Fruit fly (Drosophila melanogaster) whole organism, embryonic: ENCODE results near the gene Tnpo-SR.

Experiments used
- Adf1 ChIP-seq: fragments of 200-800 bp; sonication (Bioruptor generic); IDR thresholded peaks from 2 replicates; pipeline ENCODE4 v1.3.6; 2022; ENCODE audit warnings: missing biosample characterization, missing genetic modification characterization
- Bdp1 ChIP-seq: fragments of 200-800 bp; sonication (Bioruptor generic); optimal IDR thresholded peaks from 3 replicates; lab custom pipeline; 2016; ENCODE audit warnings: missing biosample characterization, missing genetic modification characterization
- CG10274 ChIP-seq: fragments of 200-800 bp; sonication (Bioruptor generic); optimal IDR thresholded peaks from 3 replicates; lab custom pipeline; 2017; ENCODE audit warnings: missing biosample characterization, mild to moderate bottlenecking, missing genetic modification characterization
- CG10321 ChIP-seq: fragments of 200-800 bp; sonication (Bioruptor generic); IDR thresholded peaks from 2 replicates; pipeline ENCODE4 v1.3.6; 2022; ENCODE audit warnings: missing biosample characterization, missing genetic modification characterization
- CG10979 ChIP-seq: fragments of 200-800 bp; sonication (Bioruptor generic); optimal IDR thresholded peaks from 2 replicates; lab custom pipeline; 2018; ENCODE audit warnings: missing biosample characterization, mild to moderate bottlenecking, missing genetic modification characterization, moderate library complexity
- CG1233 ChIP-seq: fragments of 200-800 bp; sonication (Bioruptor generic); optimal IDR thresholded peaks from 4 replicates; lab custom pipeline; 2018; ENCODE audit warnings: missing biosample characterization, mild to moderate bottlenecking, missing genetic modification characterization
- CG13894 ChIP-seq: fragments of 200-800 bp; sonication (Bioruptor generic); optimal IDR thresholded peaks from 3 replicates; lab custom pipeline; 2018; ENCODE audit warnings: missing biosample characterization, mild to moderate bottlenecking, missing genetic modification characterization, moderate library complexity
- CG14441 ChIP-seq: fragments of 200-800 bp; sonication (Bioruptor generic); IDR thresholded peaks from 2 replicates; pipeline ENCODE4 v1.3.6; 2022; ENCODE audit warnings: missing biosample characterization, missing genetic modification characterization
- CG14860 ChIP-seq: fragments of 200-800 bp; sonication (Bioruptor generic); IDR thresholded peaks from 3 replicates; pipeline ENCODE4 v1.3.6; 2022; ENCODE audit warnings: missing biosample characterization, missing genetic modification characterization; ENCODE audit not compliant: partially characterized antibody
- CG14965 ChIP-seq: fragments of 200-800 bp; sonication (Bioruptor generic); optimal IDR thresholded peaks from 2 replicates; lab custom pipeline; 2016; ENCODE audit warnings: missing biosample characterization, missing genetic modification characterization, borderline replicate concordance
- CG15269 ChIP-seq: fragments of 200-800 bp; sonication (Bioruptor generic); optimal IDR thresholded peaks from 2 replicates; lab custom pipeline; 2018; ENCODE audit warnings: missing biosample characterization, mild to moderate bottlenecking, missing genetic modification characterization, moderate library complexity
- CG16815 ChIP-seq: fragments of 200-800 bp; sonication (Bioruptor generic); optimal IDR thresholded peaks from 3 replicates; lab custom pipeline; 2017; ENCODE audit warnings: missing biosample characterization, mild to moderate bottlenecking, missing genetic modification characterization
- CG31441 ChIP-seq: fragments of 200-800 bp; sonication (Bioruptor generic); IDR thresholded peaks from 2 replicates; pipeline ENCODE4 v1.3.6; 2022; ENCODE audit warnings: missing biosample characterization, missing genetic modification characterization
- CG3995 ChIP-seq: fragments of 200-800 bp; sonication (Bioruptor generic); optimal IDR thresholded peaks from 3 replicates; lab custom pipeline; 2016; ENCODE audit warnings: missing biosample characterization, missing genetic modification characterization
- CG4328 ChIP-seq: fragments of 200-800 bp; sonication (Bioruptor generic); optimal IDR thresholded peaks from 3 replicates; lab custom pipeline; 2017; ENCODE audit warnings: missing biosample characterization, missing genetic modification reagents, missing genetic modification characterization
- CG6813 ChIP-seq: fragments of 200-800 bp; sonication (Bioruptor generic); optimal IDR thresholded peaks from 2 replicates; lab custom pipeline; 2017; ENCODE audit warnings: missing biosample characterization, missing genetic modification characterization, mild to moderate bottlenecking, moderate library complexity, missing genetic modification reagents
- CG7372 ChIP-seq: fragments of 200-800 bp; sonication (Bioruptor generic); IDR thresholded peaks from 2 replicates; pipeline ENCODE4 v1.3.6; 2022; ENCODE audit warnings: missing biosample characterization, missing genetic modification characterization
- CkIIα-i1 ChIP-seq: fragments of 200-800 bp; sonication (Bioruptor generic); IDR thresholded peaks from 2 replicates; pipeline ENCODE4 v1.3.6; 2022; ENCODE audit warnings: missing biosample characterization, missing genetic modification characterization
- CrebB ChIP-seq: fragments of 200-800 bp; sonication (Bioruptor generic); optimal IDR thresholded peaks from 3 replicates; lab custom pipeline; 2018; ENCODE audit warnings: missing biosample characterization, mild to moderate bottlenecking, missing genetic modification characterization
- GATAe ChIP-seq: fragments of 200-800 bp; sonication (Bioruptor generic); conservative IDR thresholded peaks from 2 replicates; pipeline ENCODE4 v1.3.6; 2022; ENCODE audit warnings: missing biosample characterization, missing genetic modification characterization
- Gug ChIP-seq: fragments of 200-800 bp; sonication (Bioruptor generic); IDR thresholded peaks from 4 replicates; pipeline ENCODE4 v1.3.6; 2022; ENCODE audit warnings: missing biosample characterization, missing genetic modification characterization
- Hand ChIP-seq: fragments of 200-800 bp; sonication (Bioruptor generic); optimal IDR thresholded peaks from 2 replicates; lab custom pipeline; 2017; ENCODE audit warnings: mild to moderate bottlenecking, missing biosample characterization, missing genetic modification reagents, missing genetic modification characterization
- Hmr ChIP-seq: fragments of 200-800 bp; sonication (Bioruptor generic); optimal IDR thresholded peaks from 3 replicates; lab custom pipeline; 2017; ENCODE audit warnings: mild to moderate bottlenecking, missing biosample characterization, missing genetic modification reagents, missing genetic modification characterization
- Lhr ChIP-seq: fragments of 200-800 bp; sonication (Bioruptor generic); optimal IDR thresholded peaks from 3 replicates; lab custom pipeline; 2017; ENCODE audit warnings: mild to moderate bottlenecking, missing biosample characterization, missing genetic modification reagents, missing genetic modification characterization
- Med ChIP-seq: fragments of 200-800 bp; sonication (Bioruptor generic); peaks from one replicate; lab custom pipeline; 2016; ENCODE audit warnings: missing biosample characterization, missing genetic modification characterization, mild to moderate bottlenecking, inconsistent platforms, moderate library complexity
- Nf-YC ChIP-seq: fragments of 200-800 bp; optimal IDR thresholded peaks from 3 replicates; lab custom pipeline; 2019; ENCODE audit warnings: missing biosample characterization, mild to moderate bottlenecking, missing genetic modification characterization, moderate library complexity
- Spps ChIP-seq: fragments of 200-800 bp; sonication (Bioruptor generic); optimal IDR thresholded peaks from 2 replicates; lab custom pipeline; 2018; ENCODE audit warnings: missing biosample characterization, mild to moderate bottlenecking, missing genetic modification characterization
- Trl ChIP-seq, 3 experiments: fragments of >200 bp in 2 of 3; fragments of 200-800 bp in 1 of 3; sonication (Bioruptor generic) in 1 of 3; optimal IDR thresholded peaks; 2 replicates in 1 of 3; 3 replicates in 2 of 3; lab custom pipeline; 2016 to 2017; ENCODE audit warnings: missing biosample characterization in 1 of 3, missing genetic modification characterization in 1 of 3
- amos ChIP-seq: fragments of 200-800 bp; sonication (Bioruptor generic); IDR thresholded peaks from 2 replicates; pipeline ENCODE4 v1.3.6; 2022; ENCODE audit warnings: missing biosample characterization, missing genetic modification characterization; ENCODE audit not compliant: partially characterized antibody
- bigmax ChIP-seq: fragments of 200-800 bp; sonication (Bioruptor generic); optimal IDR thresholded peaks from 2 replicates; lab custom pipeline; 2018; ENCODE audit warnings: missing biosample characterization, mild to moderate bottlenecking, missing genetic modification characterization
- caup ChIP-seq: fragments of 200-800 bp; sonication (Bioruptor generic); optimal IDR thresholded peaks from 3 replicates; lab custom pipeline; 2017; ENCODE audit warnings: missing biosample characterization, mild to moderate bottlenecking, missing genetic modification characterization, moderate library complexity; ENCODE audit not compliant: severe bottlenecking
- crc ChIP-seq: fragments of 200-800 bp; sonication (Bioruptor generic); optimal IDR thresholded peaks from 2 replicates; lab custom pipeline; 2016; ENCODE audit warnings: missing biosample characterization, missing genetic modification characterization
- crol ChIP-seq: fragments of 200-800 bp; sonication (Bioruptor generic); IDR thresholded peaks from 2 replicates; pipeline ENCODE4 v1.3.6; 2022; ENCODE audit warnings: missing biosample characterization, missing genetic modification characterization
- danr ChIP-seq: fragments of 200-800 bp; sonication (Bioruptor generic); IDR thresholded peaks from 2 replicates; pipeline ENCODE4 v1.3.6; 2022; ENCODE audit warnings: missing biosample characterization, missing genetic modification characterization
- eve ChIP-seq, 2 experiments: fragments of >200 bp; optimal IDR thresholded peaks; 2 replicates each; lab custom pipeline; 2017; ENCODE audit warnings: missing biosample characterization in 2 of 2, missing genetic modification characterization in 2 of 2
- ewg ChIP-seq: fragments of 200-800 bp; sonication (Bioruptor generic); optimal IDR thresholded peaks from 3 replicates; lab custom pipeline; 2017; ENCODE audit warnings: mild to moderate bottlenecking, missing biosample characterization, missing genetic modification reagents, missing genetic modification characterization
- fd102C ChIP-seq: fragments of 200-800 bp; sonication (Bioruptor generic); optimal IDR thresholded peaks from 2 replicates; lab custom pipeline; 2018; ENCODE audit warnings: missing biosample characterization, mild to moderate bottlenecking, missing genetic modification characterization, moderate library complexity
- ham ChIP-seq: fragments of 200-800 bp; sonication (Bioruptor generic); IDR thresholded peaks from 2 replicates; pipeline ENCODE4 v1.3.6; 2022; ENCODE audit warnings: missing biosample characterization, missing genetic modification characterization
- jumu ChIP-seq: fragments of 200-800 bp; sonication (Bioruptor generic); optimal IDR thresholded peaks from 3 replicates; lab custom pipeline; 2016; ENCODE audit warnings: missing biosample characterization, missing genetic modification characterization
- klu ChIP-seq: fragments of 200-800 bp; sonication (Bioruptor generic); IDR thresholded peaks from 2 replicates; pipeline ENCODE4 v1.3.6; 2022; ENCODE audit warnings: missing biosample characterization, missing genetic modification characterization
- lilli ChIP-seq: fragments of 200-800 bp; sonication (Bioruptor generic); optimal IDR thresholded peaks from 3 replicates; lab custom pipeline; 2016; ENCODE audit warnings: missing biosample characterization, missing genetic modification characterization
- lola ChIP-seq, 3 experiments: fragments of >200 bp in 2 of 3; fragments of 200-800 bp in 1 of 3; sonication (Bioruptor generic) in 1 of 3; optimal IDR thresholded peaks; 2 replicates each; lab custom pipeline; 2017 to 2019; ENCODE audit warnings: missing biosample characterization in 3 of 3, missing genetic modification characterization in 3 of 3, mild to moderate bottlenecking in 1 of 3, moderate library complexity in 1 of 3
- pho ChIP-seq: fragments of 200-800 bp; sonication (Bioruptor generic); optimal IDR thresholded peaks from 2 replicates; lab custom pipeline; 2016; ENCODE audit warnings: missing biosample characterization, missing genetic modification characterization
- repo ChIP-seq: fragments of 200-800 bp; sonication (Bioruptor generic); optimal IDR thresholded peaks from 2 replicates; lab custom pipeline; 2016; ENCODE audit warnings: missing biosample characterization, missing genetic modification characterization
- row ChIP-seq: fragments of 200-800 bp; sonication (Bioruptor generic); IDR thresholded peaks from 3 replicates; pipeline ENCODE4 v1.3.6; 2022; ENCODE audit warnings: missing biosample characterization, missing genetic modification characterization
- run ChIP-seq: fragments of 200-800 bp; sonication (Bioruptor generic); optimal IDR thresholded peaks from 3 replicates; lab custom pipeline; 2018; ENCODE audit warnings: missing biosample characterization, mild to moderate bottlenecking, missing genetic modification characterization
- shn ChIP-seq: fragments of 200-800 bp; sonication (Bioruptor generic); optimal IDR thresholded peaks from 3 replicates; lab custom pipeline; 2016; ENCODE audit warnings: missing biosample characterization, missing genetic modification characterization
- sisA ChIP-seq: fragments of 200-800 bp; sonication (Bioruptor generic); IDR thresholded peaks from 2 replicates; pipeline ENCODE4 v1.3.6; 2022; ENCODE audit warnings: missing biosample characterization, missing genetic modification characterization
- tap ChIP-seq: fragments of 200-800 bp; optimal IDR thresholded peaks from 3 replicates; lab custom pipeline; 2019; ENCODE audit warnings: missing biosample characterization, mild to moderate bottlenecking, missing genetic modification characterization, moderate library complexity

Tnpo-SR gene

dm6 chr2L:2797186-2797585 is 37.5 kb downstream of the Tnpo-SR start:
- TF ChIP-seq ewg (GFP tag; lab: Kevin White, UChicago) (peak; percentile 38), CG3995 (GFP tag; lab: Kevin White, UChicago) (no peak), ham (no peak), lola (GFP tag; optimal IDR thresholded peaks at IDR 0.05; lab: Kevin White, UChicago) (no peak), repo (GFP tag; lab: Kevin White, UChicago) (no peak), crol (GFP tag; lab: Robert Waterston, UW) (no peak), Bdp1 (GFP tag; lab: Kevin White, UChicago) (no peak), CG6813 (GFP tag; lab: Kevin White, UChicago) (no peak), danr (GFP tag; lab: Robert Waterston, UW) (no peak), caup (GFP tag; lab: Kevin White, UChicago) (no peak), CG4328 (no peak), CG7372 (GFP tag; lab: Robert Waterston, UW) (no peak), CrebB (tag; lab: Kevin White, UChicago) (no peak), row (GFP tag; lab: Robert Waterston, UW) (no peak), Gug (GFP tag; lab: Robert Waterston, UW) (no peak), CG13894 (tag; lab: Kevin White, UChicago) (peak; percentile 98), CG14860 (GFP tag; lab: Robert Waterston, UW) (no peak), pho (GFP tag; lab: Kevin White, UChicago) (no peak), CG1233 (no peak), run (tag; lab: Kevin White, UChicago) (no peak), Trl (optimal IDR thresholded peaks at IDR 0.05; lab: Kevin White, UChicago) (peak; percentile 45 to 79), Trl (GFP tag; optimal IDR thresholded peaks at IDR 0.05; lab: Kevin White, UChicago) (no peak)
- TF ChIP-seq, all 482 proteins: peak for 3

dm6 chr2L:2799909-2800478 is 40.3 kb downstream of the Tnpo-SR start, which contains the start of gene Syt1:
Gene Syt1 (minus strand): TSS chr2L:2799979.
- TF ChIP-seq CG10321 (GFP tag; lab: Robert Waterston, UW) (no peak), bigmax (GFP tag; lab: Kevin White, UChicago) (no peak), lilli (GFP tag; lab: Kevin White, UChicago) (peak; percentile 15), Adf1 (GFP tag; lab: Robert Waterston, UW) (no peak), CG10979 (tag; lab: Kevin White, UChicago) (no peak), CG1233 (no peak), CG10274 (GFP tag; lab: Kevin White, UChicago) (peak; percentile 84), fd102C (no peak), CG14441 (GFP tag; lab: Robert Waterston, UW) (no peak), CG31441 (GFP tag; lab: Robert Waterston, UW) (no peak), Spps (tag; lab: Kevin White, UChicago) (no peak), Hmr (GFP tag; lab: Kevin White, UChicago) (peak; percentile 7), eve (GFP tag; optimal IDR thresholded peaks at IDR 0.05; lab: Kevin White, UChicago) (no peak), CG16815 (GFP tag; lab: Kevin White, UChicago) (no peak), klu (GFP tag; lab: Robert Waterston, UW) (no peak), Nf-YC (no peak), CkIIα-i1 (GFP tag; lab: Robert Waterston, UW) (no peak), Lhr (GFP tag; lab: Kevin White, UChicago) (no peak), CG14965 (GFP tag; lab: Kevin White, UChicago) (no peak), shn (GFP tag; lab: Kevin White, UChicago) (no peak), amos (no peak), GATAe (no peak), tap (tag; lab: Kevin White, UChicago) (no peak), Hand (GFP tag; lab: Kevin White, UChicago) (no peak), jumu (no peak), sisA (no peak), Med (GFP tag; lab: Kevin White, UChicago) (peak; percentile 40), CG15269 (tag; lab: Kevin White, UChicago) (no peak), lola (GFP tag; optimal IDR thresholded peaks at IDR 0.05; lab: Kevin White, UChicago) (no peak), crc (GFP tag; lab: Kevin White, UChicago) (no peak)
